Fruit fly (Drosophila melanogaster): Measurements from ENCODE around the gene Qsox3.

- TF ChIP-seq h (optimal IDR thresholded peaks at IDR 0.05) (no peak), ttk (optimal IDR thresholded peaks at IDR 0.05) (no peak), psq (optimal IDR thresholded peaks at IDR 0.05) (no peak), insv (optimal IDR thresholded peaks at IDR 0.05) (no peak), Myc (optimal IDR thresholded peaks at IDR 0.05) (no peak), Sin3A (optimal IDR thresholded peaks at IDR 0.05) (no peak)
Observed at dm6 chr3R:21897565-21897964, 14.1 kb upstream of the Qsox3 start.
